Worm (Caenorhabditis elegans) whole organism, L1 larva: ENCODE results near the gene prk-2.

Experiments
- C34B4.2 ChIP-seq: sonication (generic microtip); optimal IDR thresholded peaks from 2 replicates; lab custom pipeline; 2017; ENCODE audit warnings: mild to moderate bottlenecking, missing genetic modification characterization, missing compliant biosample characterization
- F16B12.6 ChIP-seq: fragments of 150-350 bp; optimal IDR thresholded peaks from 2 replicates; lab custom pipeline; 2014; ENCODE audit warnings: missing biosample characterization, missing genetic modification characterization
- aha-1 ChIP-seq: fragments of 150-350 bp; optimal IDR thresholded peaks from 2 replicates; lab custom pipeline; 2014; ENCODE audit warnings: missing biosample characterization, missing genetic modification characterization
- ama-1 ChIP-seq: fragments of 150-350 bp; optimal IDR thresholded peaks from 2 replicates; lab custom pipeline; 2014
- ceh-82 ChIP-seq, 3 experiments: fragments of 150-350 bp in 1 of 3; sonication (generic microtip) in 2 of 3; optimal IDR thresholded peaks; 2 replicates each; lab custom pipeline; 2014 to 2017; ENCODE audit warnings: missing biosample characterization in 3 of 3, missing genetic modification characterization in 3 of 3
- ceh-90 ChIP-seq: sonication (generic microtip); optimal IDR thresholded peaks from 2 replicates; lab custom pipeline; 2016; ENCODE audit warnings: missing genetic modification characterization, missing compliant biosample characterization
- dpl-1 ChIP-seq, 3 experiments: fragments of 150-350 bp in 2 of 3; sonication (generic microtip) in 1 of 3; optimal IDR thresholded peaks; 2 replicates each; lab custom pipeline; 2014 to 2017; ENCODE audit warnings: missing biosample characterization in 3 of 3, missing genetic modification characterization in 3 of 3, missing genetic modification reagents in 3 of 3
- efl-1 ChIP-seq, 4 experiments: fragments of 150-350 bp; optimal IDR thresholded peaks in 3 of 4; peaks in 1 of 4; 1 replicate in 1 of 4; 2 replicates in 3 of 4; lab custom pipeline; 2014; ENCODE audit warnings: missing biosample characterization in 2 of 4, missing genetic modification characterization in 2 of 4, missing genetic modification reagents in 2 of 4
- egl-13 ChIP-seq: sonication (generic microtip); optimal IDR thresholded peaks from 2 replicates; lab custom pipeline; 2016; ENCODE audit warnings: missing genotype, missing genetic modification reagents, missing genetic modification characterization, missing compliant biosample characterization
- elt-2 ChIP-seq: sonication (generic microtip); optimal IDR thresholded peaks from 2 replicates; lab custom pipeline; 2016; ENCODE audit warnings: missing genetic modification characterization, mild to moderate bottlenecking, inconsistent platforms, missing compliant biosample characterization, missing genetic modification reagents
- elt-3 ChIP-seq, 6 experiments: fragments of 150-350 bp in 1 of 6; sonication (generic microtip); optimal IDR thresholded peaks; 2 replicates each; lab custom pipeline; 2017 to 2018; ENCODE audit warnings: missing biosample characterization in 6 of 6, missing genetic modification characterization in 6 of 6, inconsistent platforms in 1 of 6
- ets-5 ChIP-seq: fragments of 200-800 bp; sonication (Bioruptor generic); IDR thresholded peaks from 2 replicates; pipeline ENCODE4 v1.3.6; 2022; ENCODE audit warnings: missing genetic modification characterization, missing compliant biosample characterization
- hlh-17 ChIP-seq: fragments of 200-800 bp; sonication (Bioruptor generic); optimal IDR thresholded peaks from 2 replicates; lab custom pipeline; 2018; ENCODE audit warnings: missing genetic modification characterization, mild to moderate bottlenecking, missing compliant biosample characterization, moderate library complexity, borderline replicate concordance
- hlh-4 ChIP-seq: sonication (generic microtip); optimal IDR thresholded peaks from 2 replicates; lab custom pipeline; 2016; ENCODE audit warnings: mild to moderate bottlenecking, missing genetic modification characterization, missing compliant biosample characterization
- irx-1 ChIP-seq: sonication (generic microtip); optimal IDR thresholded peaks from 2 replicates; lab custom pipeline; 2016; ENCODE audit warnings: missing genetic modification characterization, missing compliant biosample characterization
- lin-13 ChIP-seq: fragments of 150-350 bp; optimal IDR thresholded peaks from 2 replicates; lab custom pipeline; 2014; ENCODE audit warnings: missing biosample characterization, missing genetic modification reagents, missing genetic modification characterization
- lin-14 ChIP-seq: fragments of 200-800 bp; sonication (Bioruptor generic); optimal IDR thresholded peaks from 2 replicates; lab custom pipeline; 2018; ENCODE audit warnings: mild to moderate bottlenecking, missing genetic modification characterization, moderate library complexity, missing compliant biosample characterization
- mef-2 ChIP-seq: fragments of 150-350 bp; optimal IDR thresholded peaks from 2 replicates; lab custom pipeline; 2014; ENCODE audit warnings: missing biosample characterization, missing genetic modification characterization
- mep-1 ChIP-seq: fragments of 150-350 bp; optimal IDR thresholded peaks from 2 replicates; lab custom pipeline; 2014; ENCODE audit warnings: missing biosample characterization, missing genetic modification characterization
- nhr-11 ChIP-seq: fragments of 150-350 bp; optimal IDR thresholded peaks from 2 replicates; lab custom pipeline; 2014; ENCODE audit warnings: missing biosample characterization, missing genetic modification characterization
- nhr-12 ChIP-seq: sonication (generic microtip); optimal IDR thresholded peaks from 2 replicates; lab custom pipeline; 2017; ENCODE audit warnings: missing biosample characterization, missing genetic modification characterization
- nhr-20 ChIP-seq: sonication (generic microtip); optimal IDR thresholded peaks from 2 replicates; lab custom pipeline; 2016; ENCODE audit warnings: mild to moderate bottlenecking, missing genetic modification characterization, missing compliant biosample characterization
- nhr-237 ChIP-seq: fragments of 150-350 bp; optimal IDR thresholded peaks from 2 replicates; lab custom pipeline; 2014; ENCODE audit warnings: missing biosample characterization, missing genetic modification characterization
- nhr-28 ChIP-seq: fragments of 150-350 bp; optimal IDR thresholded peaks from 2 replicates; lab custom pipeline; 2014; ENCODE audit warnings: missing biosample characterization, missing genetic modification characterization
- nhr-76 ChIP-seq: sonication (generic microtip); optimal IDR thresholded peaks from 2 replicates; lab custom pipeline; 2017; ENCODE audit warnings: missing biosample characterization, missing genetic modification characterization
- nhr-77 ChIP-seq: fragments of 150-350 bp; optimal IDR thresholded peaks from 2 replicates; lab custom pipeline; 2014; ENCODE audit warnings: missing biosample characterization, missing genetic modification characterization
- nhr-85 ChIP-seq: sonication (generic microtip); peaks from one replicate; lab custom pipeline; 2016; ENCODE audit warnings: missing genetic modification characterization, inconsistent platforms, missing compliant biosample characterization
- pag-3 ChIP-seq: sonication (generic microtip); optimal IDR thresholded peaks from 2 replicates; lab custom pipeline; 2017; ENCODE audit warnings: missing genetic modification characterization, mild to moderate bottlenecking, missing compliant biosample characterization, antibody characterized with exemption, borderline replicate concordance; ENCODE audit not compliant: insufficient read depth
- pqm-1 ChIP-seq: sonication (generic microtip); optimal IDR thresholded peaks from 3 replicates; lab custom pipeline; 2017; ENCODE audit warnings: missing biosample characterization, missing genetic modification characterization
- rnt-1 ChIP-seq: sonication (generic microtip); optimal IDR thresholded peaks from 2 replicates; lab custom pipeline; 2016; ENCODE audit warnings: mild to moderate bottlenecking, missing genetic modification characterization, moderate library complexity, missing compliant biosample characterization
- skn-1 ChIP-seq: fragments of 150-350 bp; optimal IDR thresholded peaks from 2 replicates; lab custom pipeline; 2014; ENCODE audit warnings: missing biosample characterization, missing genetic modification characterization
- snpc-4 ChIP-seq: fragments of 150-350 bp; optimal IDR thresholded peaks from 2 replicates; lab custom pipeline; 2014; ENCODE audit warnings: missing biosample characterization, missing genetic modification characterization
- sox-4 ChIP-seq: sonication (generic microtip); optimal IDR thresholded peaks from 2 replicates; lab custom pipeline; 2016; ENCODE audit warnings: missing genetic modification characterization, missing compliant biosample characterization
- sptf-1 ChIP-seq: fragments of 150-350 bp; optimal IDR thresholded peaks from 2 replicates; lab custom pipeline; 2014; ENCODE audit warnings: missing biosample characterization, missing genetic modification characterization
- tbx-2 ChIP-seq: sonication (generic microtip); optimal IDR thresholded peaks from 2 replicates; lab custom pipeline; 2016; ENCODE audit warnings: missing genetic modification characterization, missing compliant biosample characterization
- tlp-1 ChIP-seq: fragments of 150-350 bp; optimal IDR thresholded peaks from 2 replicates; lab custom pipeline; 2014; ENCODE audit warnings: missing biosample characterization, missing genetic modification characterization
- unc-30 ChIP-seq: sonication (generic microtip); optimal IDR thresholded peaks from 2 replicates; lab custom pipeline; 2017; ENCODE audit warnings: missing biosample characterization, missing genetic modification characterization
- unc-62 ChIP-seq: fragments of 150-350 bp; optimal IDR thresholded peaks from 2 replicates; lab custom pipeline; 2014; ENCODE audit warnings: missing biosample characterization, missing genetic modification reagents, missing genetic modification characterization
- xbp-1 ChIP-seq: sonication (generic microtip); optimal IDR thresholded peaks from 2 replicates; lab custom pipeline; 2016; ENCODE audit warnings: missing genetic modification characterization, missing compliant biosample characterization
- zip-4 ChIP-seq: fragments of 200-800 bp; sonication (Bioruptor generic); optimal IDR thresholded peaks from 2 replicates; lab custom pipeline; 2018; ENCODE audit warnings: mild to moderate bottlenecking, missing genetic modification characterization, moderate library complexity, missing compliant biosample characterization

prk-2 gene

DNA sequence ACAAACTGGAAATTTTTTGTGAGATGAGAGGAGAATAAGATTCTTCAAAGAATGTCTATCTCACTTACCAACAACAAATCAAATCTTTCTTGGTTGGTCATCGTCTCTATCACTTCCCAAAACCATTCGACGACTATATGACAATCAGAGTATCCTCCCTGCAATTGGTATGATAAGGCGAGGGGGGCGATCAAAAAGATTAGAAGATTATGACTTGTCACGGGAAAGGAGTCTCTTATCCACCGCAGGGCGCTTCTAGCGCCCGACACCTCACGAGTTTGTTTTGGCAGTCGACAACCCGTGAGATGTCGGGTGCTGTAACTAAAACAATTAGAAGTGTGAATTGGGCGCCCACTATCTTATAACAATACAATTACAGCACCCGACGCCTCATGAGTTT is 7.7 kb upstream of the prk-2 start (continued):
- TF ChIP-seq nhr-77 (tag; lab: Kevin White, UChicago) (no peak), nhr-11 (no peak), skn-1 (tag; lab: Kevin White, UChicago) (no peak), aha-1 (tag; lab: Kevin White, UChicago) (no peak), ets-5 (GFP tag; lab: Robert Waterston, UW) (no peak), ama-1 (lab: Kevin White, UChicago) (no peak), lin-13 (GFP tag; lab: Kevin White, UChicago) (peak; percentile 84), rnt-1 (tag; lab: Kevin White, UChicago) (no peak), nhr-85 (peak; percentile 23), nhr-12 (tag; lab: Kevin White, UChicago) (no peak), dpl-1 (GFP tag; optimal IDR thresholded peaks at IDR 0.05; lab: Kevin White, UChicago) (no peak), tlp-1 (no peak), mef-2 (tag; lab: Kevin White, UChicago) (no peak), elt-3 (tag; optimal IDR thresholded peaks at IDR 0.05; lab: Kevin White, UChicago) (peak in 5 of 6 experiments; percentile 54 to 89 (median 74)), ceh-82 (tag; optimal IDR thresholded peaks at IDR 0.05; lab: Kevin White, UChicago) (no peak), zip-4 (GFP tag; lab: Kevin White, UChicago) (no peak), pag-3 (tag; lab: Kevin White, UChicago) (no peak), C34B4.2 (tag; lab: Kevin White, UChicago) (no peak), nhr-237 (tag; lab: Kevin White, UChicago) (no peak), sox-4 (tag; lab: Kevin White, UChicago) (no peak), hlh-4 (tag; lab: Kevin White, UChicago) (no peak), xbp-1 (tag; lab: Kevin White, UChicago) (no peak), unc-30 (no peak), unc-62 (GFP tag; lab: Kevin White, UChicago) (no peak), F16B12.6 (tag; lab: Kevin White, UChicago) (no peak), egl-13 (no peak), lin-14 (peak; percentile 26), elt-2 (no peak), hlh-17 (GFP tag; lab: Kevin White, UChicago) (no peak), tbx-2 (tag; lab: Kevin White, UChicago) (no peak), ceh-90 (no peak), nhr-20 (tag; lab: Kevin White, UChicago) (peak; percentile 23), mep-1 (tag; lab: Kevin White, UChicago) (no peak), pqm-1 (tag; lab: Kevin White, UChicago) (no peak), irx-1 (tag; lab: Kevin White, UChicago) (no peak)

DNA sequence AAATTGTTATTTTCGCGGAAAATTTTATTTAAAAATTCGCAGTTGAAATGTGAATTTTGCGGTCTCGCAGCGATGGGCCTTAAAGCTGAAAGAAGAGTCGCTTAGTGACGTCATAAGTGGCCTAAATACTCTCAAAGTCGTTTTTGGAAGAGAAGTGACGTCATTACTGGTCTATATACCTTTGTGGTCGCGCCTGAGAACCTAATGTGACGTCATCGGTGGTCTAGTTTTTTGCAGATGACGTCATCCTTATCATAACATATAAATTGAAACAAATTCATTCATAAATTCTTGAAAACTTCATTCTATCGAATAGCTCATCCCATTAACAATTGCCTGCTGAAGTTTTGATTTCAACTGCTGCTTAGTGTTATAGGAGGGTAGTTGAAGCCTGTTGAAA is 7.1 kb upstream of the prk-2 start:
- TF ChIP-seq efl-1 (optimal IDR thresholded peaks at IDR 0.05; lab: Kevin White, UChicago), result no peak
- peak in 1 of 2 experiments; percentile 80 for TF ChIP-seq efl-1 (GFP tag; optimal IDR thresholded peaks at IDR 0.05 in 1 of 2; lab: Kevin White, UChicago)
- no peak for TF ChIP-seq nhr-20 (tag; lab: Kevin White, UChicago)

DNA sequence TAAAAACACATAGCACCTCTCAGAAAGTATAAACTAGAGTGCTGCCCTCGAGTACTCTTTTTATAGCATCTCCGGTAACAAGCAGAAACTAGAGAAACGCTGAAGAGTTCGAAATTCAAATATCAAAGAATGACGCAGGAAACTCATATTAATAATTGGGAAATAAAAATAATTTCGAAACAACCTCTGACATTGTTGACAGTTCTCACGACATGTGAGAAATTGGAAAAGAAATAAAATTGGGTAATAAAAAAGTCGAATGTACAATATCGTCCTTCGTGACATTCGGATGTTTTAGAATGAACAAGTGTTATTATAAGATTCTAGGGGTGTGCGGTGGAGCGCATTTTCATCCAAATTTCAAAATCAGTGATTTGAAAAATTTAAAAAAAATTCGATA is 2.3 kb upstream of the prk-2 start:
- no peak for TF ChIP-seq snpc-4 (tag; lab: Kevin White, UChicago)
- peak; percentile 51 for TF ChIP-seq nhr-85

DNA sequence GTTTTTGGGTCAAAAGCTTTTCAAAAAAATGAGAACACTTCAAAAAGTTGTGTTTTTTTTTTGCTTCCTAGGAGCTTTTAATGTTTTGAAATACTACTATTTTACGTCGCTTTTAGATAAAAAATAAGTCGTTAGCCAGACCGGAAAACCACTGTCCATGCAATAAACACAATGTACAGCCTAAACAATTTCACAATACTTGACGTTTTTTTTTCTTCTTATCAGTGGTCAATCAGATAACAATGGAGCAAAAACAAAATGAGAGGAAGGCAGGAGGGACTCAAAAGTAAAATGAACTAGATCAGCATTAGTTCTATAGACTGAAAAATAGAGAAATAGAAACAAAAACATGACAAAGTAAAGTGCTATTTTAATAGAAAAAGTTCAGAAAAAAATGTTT is 761 bp upstream of the prk-2 start:
- TF ChIP-seq elt-3 (tag; optimal IDR thresholded peaks at IDR 0.05; lab: Kevin White, UChicago) (no peak), elt-2 (peak; percentile 48), nhr-76 (tag; lab: Kevin White, UChicago) (no peak), snpc-4 (tag; lab: Kevin White, UChicago) (no peak), nhr-28 (tag; lab: Kevin White, UChicago) (no peak), aha-1 (tag; lab: Kevin White, UChicago) (no peak), sptf-1 (tag; lab: Kevin White, UChicago) (no peak), unc-62 (GFP tag; lab: Kevin White, UChicago) (no peak)
